Fruit fly (Drosophila melanogaster): ENCODE data around the gene Mst77F.

DNA sequence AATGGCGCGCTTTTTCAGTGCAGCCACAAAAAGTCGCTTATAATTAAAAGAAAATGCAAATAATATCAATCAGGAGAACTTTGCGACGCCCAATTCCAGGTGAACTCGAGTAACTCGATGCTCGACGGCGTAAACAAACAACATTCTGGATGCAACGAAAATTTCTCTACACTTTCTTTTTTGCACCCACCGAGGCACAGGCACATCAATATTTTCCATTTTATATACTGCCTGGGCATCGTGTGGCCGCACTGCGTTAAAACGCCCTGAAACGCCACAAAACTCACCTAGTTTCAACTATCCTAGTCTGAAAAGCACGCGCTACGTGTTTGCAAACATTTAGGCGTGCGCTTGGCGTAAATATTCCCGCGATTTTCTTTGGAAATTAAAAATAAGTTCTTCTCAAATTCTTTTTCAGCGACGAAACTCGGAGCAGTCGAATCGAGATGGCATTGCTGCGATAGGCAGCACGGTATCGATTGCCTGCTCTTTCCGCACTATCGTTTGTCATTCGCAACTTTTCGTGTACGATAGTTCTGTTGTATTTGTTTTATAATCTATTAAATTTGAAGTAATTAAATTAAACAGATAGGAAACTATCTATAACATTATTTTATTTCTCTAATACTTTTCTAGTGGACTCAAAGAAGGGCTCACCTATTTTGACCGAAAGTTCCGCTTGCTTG, 31.9 kb downstream of the Mst77F start, which contains the start of gene Pcif1:
- TF ChIP-seq Pif1B (GFP tag; optimal IDR thresholded peaks at IDR 0.05) (no peak), Ets98B (GFP tag; IDR thresholded peaks at IDR 0.05) (no peak), Snoo (tag; optimal IDR thresholded peaks at IDR 0.05) (no peak), CG17806 (tag; optimal IDR thresholded peaks at IDR 0.05) (no peak), rn (GFP tag; IDR thresholded peaks at IDR 0.05) (no peak), CG15710 (tag; optimal IDR thresholded peaks at IDR 0.05) (no peak), D1 (tag; optimal IDR thresholded peaks at IDR 0.05) (no peak), CG4496 (GFP tag; IDR thresholded peaks at IDR 0.05) (0 out of 3 replicates have a peak, but pooled peaks have one; percentile 30), Pif1A (GFP tag; optimal IDR thresholded peaks at IDR 0.05) (no peak), CG8301 (tag; optimal IDR thresholded peaks at IDR 0.05) (no peak)

Measured in whole organism, pupa.